Fruit fly (Drosophila melanogaster): ENCODE measurements around the gene kra.
A peak's percentile ranks its signal among the peaks of the same experiment; 100 is the strongest.

Gene kra

DNA sequence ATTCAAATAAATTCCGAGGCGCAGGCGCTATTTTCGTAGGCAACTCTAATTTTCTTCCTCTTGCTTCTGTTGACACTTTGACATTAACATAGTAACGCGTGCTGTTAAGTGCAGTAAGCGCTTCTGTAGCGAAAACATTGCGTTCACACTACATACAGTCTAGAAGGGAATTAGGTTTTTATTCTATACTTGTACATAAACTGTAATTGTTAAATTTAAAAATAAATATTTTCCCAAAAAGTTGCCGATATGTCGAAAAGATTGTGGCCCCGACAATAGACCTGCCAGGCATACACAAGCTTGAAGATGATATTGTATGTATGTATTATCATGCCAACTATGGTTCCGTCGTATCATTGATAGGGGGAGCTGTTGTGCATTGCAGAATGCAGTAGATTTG, 5.5 kb upstream of the kra start, which contains the start of gene asl (continued):
- TF ChIP-seq CG6276 (GFP tag; optimal IDR thresholded peaks at IDR 0.05) (no peak), CG9139 (GFP tag; optimal IDR thresholded peaks at IDR 0.05) (no peak), OdsH (GFP tag; optimal IDR thresholded peaks at IDR 0.05) (no peak), CG11762 (GFP tag; optimal IDR thresholded peaks at IDR 0.05; ENCODE audit: insufficient read depth) (no peak), CG7368 (GFP tag; optimal IDR thresholded peaks at IDR 0.05) (no peak), CG6854 (GFP tag; optimal IDR thresholded peaks at IDR 0.05) (no peak), dsx (GFP tag; optimal IDR thresholded peaks at IDR 0.05; ENCODE audit: poor library complexity, severe bottlenecking) (peak; percentile 74)

DNA sequence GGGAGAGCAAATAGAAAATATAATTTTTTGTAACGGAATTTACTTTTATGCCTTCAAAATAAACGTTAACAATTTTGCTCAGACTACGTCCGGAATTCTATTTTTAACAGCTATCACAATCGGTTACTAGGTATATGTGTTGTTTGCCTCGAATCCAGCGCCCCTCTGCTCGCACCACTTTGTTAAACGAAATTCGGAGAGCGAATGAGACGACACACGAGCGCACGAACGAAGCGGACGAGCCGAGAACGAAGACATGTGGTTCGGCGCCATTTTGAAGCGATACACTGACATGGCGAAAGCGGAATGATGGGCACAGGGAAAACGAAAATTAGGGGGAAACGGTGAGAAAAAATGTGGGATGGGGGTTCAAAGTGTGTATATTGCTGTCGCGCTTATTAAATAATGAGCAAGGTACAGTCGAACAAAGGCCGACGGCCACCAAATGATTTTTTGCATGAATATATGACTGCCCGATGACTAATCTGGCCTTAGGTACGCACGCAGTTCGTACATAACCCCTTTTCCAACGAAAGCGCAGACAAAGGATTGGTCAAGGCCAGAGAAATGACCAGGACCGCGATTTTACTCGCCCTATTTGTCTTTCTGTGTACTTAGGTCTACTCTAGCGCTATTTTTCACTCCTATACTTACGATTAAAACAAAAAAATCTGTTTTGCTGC, 434 bp downstream of the kra start:
- TF ChIP-seq CG1621 (tag; optimal IDR thresholded peaks at IDR 0.05) = peak; percentile 74
- TF ChIP-seq CG15336 (GFP tag; IDR thresholded peaks at IDR 0.05) = no peak
- TF ChIP-seq Sox14 (GFP tag; optimal IDR thresholded peaks at IDR 0.05) = peak; percentile 85
- peak; percentile 68 to 70 for TF ChIP-seq ss (GFP tag; optimal IDR thresholded peaks at IDR 0.05)
- peak; percentile 75 for TF ChIP-seq dsx (GFP tag; optimal IDR thresholded peaks at IDR 0.05; ENCODE audit: poor library complexity, severe bottlenecking)
- TF ChIP-seq svp (GFP tag) = peak; percentile 70
- TF ChIP-seq fkh (GFP tag; optimal IDR thresholded peaks at IDR 0.05) = peak; percentile 56
- peak; percentile 63 for TF ChIP-seq CG9139 (GFP tag; optimal IDR thresholded peaks at IDR 0.05)
- peak; percentile 43 for TF ChIP-seq CG16779 (tag; optimal IDR thresholded peaks at IDR 0.05)
- TF ChIP-seq achi (GFP tag; optimal IDR thresholded peaks at IDR 0.05) = no peak
- TF ChIP-seq CG6808 (GFP tag; optimal IDR thresholded peaks at IDR 0.05) = peak; percentile 46
- TF ChIP-seq Lpt (GFP tag; optimal IDR thresholded peaks at IDR 0.05) = peak; percentile 11
- no peak for TF ChIP-seq Hr38 (GFP tag; optimal IDR thresholded peaks at IDR 0.05)
- TF ChIP-seq Eip93F (GFP tag; optimal IDR thresholded peaks at IDR 0.05) = peak; percentile 58
- TF ChIP-seq lz (GFP tag; optimal IDR thresholded peaks at IDR 0.05) = peak; percentile 7
- TF ChIP-seq Eip78C (GFP tag) = peak; percentile 69
- TF ChIP-seq vri (GFP tag; optimal IDR thresholded peaks at IDR 0.05) = peak; percentile 96
- TF ChIP-seq Blimp-1 (GFP tag; optimal IDR thresholded peaks at IDR 0.05) = no peak
- peak; percentile 47 for TF ChIP-seq Eip75B (GFP tag; optimal IDR thresholded peaks at IDR 0.05)
- TF ChIP-seq CG7368 (GFP tag; optimal IDR thresholded peaks at IDR 0.05) = no peak

DNA sequence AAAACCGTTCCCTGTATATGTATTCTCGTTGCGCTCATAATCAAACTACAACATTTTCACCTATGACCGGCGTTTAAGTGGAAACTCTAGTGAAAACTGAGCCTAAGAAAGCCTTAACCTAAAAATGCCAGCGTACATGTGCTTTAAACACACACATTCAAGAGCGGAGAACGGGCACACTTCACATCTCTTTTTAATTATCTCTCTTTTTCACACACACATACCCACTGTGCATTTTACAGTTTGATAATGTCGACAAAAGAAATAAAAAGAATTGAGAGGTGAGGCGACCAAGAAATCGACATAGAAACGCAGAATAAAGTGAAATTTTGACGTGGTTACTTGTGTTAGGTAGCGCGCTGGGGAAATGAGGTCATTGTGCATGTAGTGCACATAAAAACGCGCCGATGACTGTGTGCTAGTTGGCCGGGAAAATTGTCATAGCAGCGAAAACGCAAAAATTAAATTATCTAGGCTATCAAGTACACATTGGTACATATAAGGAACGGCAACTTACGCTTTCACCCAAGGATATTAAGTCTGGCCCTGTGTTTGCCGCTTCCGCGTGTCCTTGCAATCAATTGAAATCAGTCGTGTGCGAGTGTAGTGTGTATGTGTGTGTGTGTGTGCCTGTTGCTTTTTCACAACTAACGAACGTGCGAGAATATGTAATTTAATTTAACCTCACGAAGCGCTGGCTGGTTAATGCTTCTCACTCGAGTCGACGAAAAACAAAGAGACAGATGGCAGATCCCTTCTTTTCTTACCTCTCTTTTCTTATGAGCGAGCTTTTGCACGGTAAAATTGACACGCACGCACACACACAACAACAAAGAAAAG, 1.2 kb downstream of the kra start:
- TF ChIP-seq CG8119 (GFP tag; IDR thresholded peaks at IDR 0.05) (no peak), CG34406 (GFP tag; optimal IDR thresholded peaks at IDR 0.05) (no peak), Eip78C (GFP tag) (peak; percentile 14), lz (GFP tag; optimal IDR thresholded peaks at IDR 0.05) (no peak), achi (GFP tag; optimal IDR thresholded peaks at IDR 0.05) (no peak), Blimp-1 (GFP tag; optimal IDR thresholded peaks at IDR 0.05) (peak; percentile 18), fd85E (GFP tag; optimal IDR thresholded peaks at IDR 0.05) (no peak), CG8632 (GFP tag; optimal IDR thresholded peaks at IDR 0.05) (no peak)

DNA sequence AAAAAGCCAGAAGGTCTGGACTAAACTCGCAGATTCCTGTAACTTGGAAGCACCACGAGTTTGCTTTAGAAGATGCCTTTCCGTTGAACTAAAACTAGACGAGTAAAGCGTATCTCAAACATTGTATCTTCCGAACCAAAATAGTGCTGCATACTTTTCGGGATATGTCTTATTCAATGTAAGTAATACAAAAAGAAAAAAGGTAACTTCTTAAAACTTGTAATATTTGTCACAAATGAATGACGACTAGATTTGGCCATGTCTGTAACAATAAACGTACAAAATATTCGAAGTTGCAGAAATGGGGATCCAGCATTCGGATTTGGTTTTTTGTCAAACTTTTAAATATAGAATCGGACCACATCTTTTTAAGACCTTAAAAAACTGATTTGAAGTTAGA, 6.1 kb downstream of the kra start:
- TF ChIP-seq eg (GFP tag; IDR thresholded peaks at IDR 0.05) (0 out of 3 replicates have a peak, but pooled peaks have one; percentile 22), dsx (GFP tag; optimal IDR thresholded peaks at IDR 0.05; ENCODE audit: poor library complexity, severe bottlenecking) (peak; percentile 97), CG32006 (GFP tag; optimal IDR thresholded peaks at IDR 0.05) (no peak)

- no peak for TF ChIP-seq spab (GFP tag; optimal IDR thresholded peaks at IDR 0.05)
- TF ChIP-seq CG6808 (GFP tag; optimal IDR thresholded peaks at IDR 0.05) = no peak
- no peak for TF ChIP-seq fd59A (GFP tag; optimal IDR thresholded peaks at IDR 0.05)
- TF ChIP-seq CG10669 (GFP tag; optimal IDR thresholded peaks at IDR 0.05) = no peak
- peak; percentile 93 for TF ChIP-seq svp (GFP tag)
- no peak for TF ChIP-seq fd85E (GFP tag; optimal IDR thresholded peaks at IDR 0.05)
- no peak for TF ChIP-seq CG31627 (GFP tag; optimal IDR thresholded peaks at IDR 0.05)
- TF ChIP-seq Gug (GFP tag; IDR thresholded peaks at IDR 0.05) = no peak
- no peak for TF ChIP-seq CG7368 (GFP tag; optimal IDR thresholded peaks at IDR 0.05)
- TF ChIP-seq CG8319 (GFP tag; optimal IDR thresholded peaks at IDR 0.05) = no peak
- TF ChIP-seq Eip78C (GFP tag) = peak; percentile 52
- no peak for TF ChIP-seq CG6163 (GFP tag; IDR thresholded peaks at IDR 0.05)
- no peak for TF ChIP-seq topi (GFP tag; optimal IDR thresholded peaks at IDR 0.05)
- no peak for TF ChIP-seq CG1621 (tag; optimal IDR thresholded peaks at IDR 0.05)
- no peak for TF ChIP-seq ss (GFP tag; optimal IDR thresholded peaks at IDR 0.05)
- no peak for TF ChIP-seq CG8119 (GFP tag; IDR thresholded peaks at IDR 0.05)
- peak; percentile 53 for TF ChIP-seq fkh (GFP tag; optimal IDR thresholded peaks at IDR 0.05)
- TF ChIP-seq CG6854 (GFP tag; optimal IDR thresholded peaks at IDR 0.05) = no peak
Measured at dm6 chr3R:5592009-5592572, 8.8 kb downstream of the kra start.

Data from whole organism, prepupa.